Fruit fly (Drosophila melanogaster) whole organism: ENCODE results near the gene CG31102.

Experiments
- CG8478 ChIP-seq: fragments of >200 bp; optimal IDR thresholded peaks from 2 replicates; lab custom pipeline; 2018; ENCODE audit warnings: inconsistent platforms
- Dll ChIP-seq: fragments of >200 bp; optimal IDR thresholded peaks from 2 replicates; lab custom pipeline; 2017
- EcR ChIP-seq, 2 experiments: fragments of >200 bp; optimal IDR thresholded peaks; 2 replicates each; lab custom pipeline; 2017; ENCODE audit warnings: missing biosample characterization in 2 of 2, missing genetic modification characterization in 2 of 2, missing genetic modification reagents in 2 of 2
- pan ChIP-seq: fragments of >200 bp; optimal IDR thresholded peaks from 2 replicates; lab custom pipeline; 2017
- psq ChIP-seq: fragments of >200 bp; optimal IDR thresholded peaks from 2 replicates; lab custom pipeline; 2017
- usp ChIP-seq: fragments of >200 bp; optimal IDR thresholded peaks from 2 replicates; lab custom pipeline; 2017; ENCODE audit warnings: missing biosample characterization, missing genetic modification characterization, mixed read lengths

CG31102 gene

DNA sequence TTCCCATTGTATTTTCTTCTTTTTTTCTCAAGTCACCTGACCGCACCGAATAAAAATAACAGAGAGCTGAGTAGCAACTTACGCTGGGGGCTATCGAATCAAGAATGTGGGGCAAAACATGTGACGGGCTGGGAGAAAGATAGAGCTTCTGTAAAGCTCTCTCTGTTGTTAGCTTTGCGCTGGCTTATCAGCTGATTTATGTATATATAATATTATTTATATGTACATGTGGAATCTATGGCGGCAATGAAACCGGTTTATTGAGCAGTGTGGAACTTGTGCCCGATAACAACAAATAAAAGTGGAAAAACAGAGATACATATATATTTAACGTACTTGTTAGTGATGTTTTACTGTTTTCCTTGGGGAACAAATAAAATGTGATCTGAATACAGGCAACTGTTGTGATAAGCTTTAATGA, 2.5 kb downstream of the CG31102 start, which contains the start of gene CG31098:
Gene CG31098 (minus strand): TSS at position 114 of the 421 bp plus-strand sequence.
- TF ChIP-seq CG8478 (lab: Kevin White, UChicago) (no peak), Dll (lab: Kevin White, UChicago) (no peak), EcR (GFP tag; optimal IDR thresholded peaks at IDR 0.05; lab: Kevin White, UChicago) (no peak), psq (lab: Kevin White, UChicago) (no peak), pan (lab: Kevin White, UChicago) (no peak), usp (GFP tag; lab: Kevin White, UChicago) (no peak)

- no peak for TF ChIP-seq pan (lab: Kevin White, UChicago)
- no peak for TF ChIP-seq EcR (GFP tag; optimal IDR thresholded peaks at IDR 0.05; lab: Kevin White, UChicago)
- TF ChIP-seq CG8478 (lab: Kevin White, UChicago) = no peak
- TF ChIP-seq usp (GFP tag; lab: Kevin White, UChicago) = no peak
- TF ChIP-seq Dll (lab: Kevin White, UChicago) = no peak
- TF ChIP-seq psq (lab: Kevin White, UChicago) = no peak
Observed at dm6 chr3R:25289589-25289988, 5.8 kb downstream of the CG31102 start, which contains the start of gene CG11893. TSS of gene CG11893 (plus strand) at chr3R:25289889.

DNA sequence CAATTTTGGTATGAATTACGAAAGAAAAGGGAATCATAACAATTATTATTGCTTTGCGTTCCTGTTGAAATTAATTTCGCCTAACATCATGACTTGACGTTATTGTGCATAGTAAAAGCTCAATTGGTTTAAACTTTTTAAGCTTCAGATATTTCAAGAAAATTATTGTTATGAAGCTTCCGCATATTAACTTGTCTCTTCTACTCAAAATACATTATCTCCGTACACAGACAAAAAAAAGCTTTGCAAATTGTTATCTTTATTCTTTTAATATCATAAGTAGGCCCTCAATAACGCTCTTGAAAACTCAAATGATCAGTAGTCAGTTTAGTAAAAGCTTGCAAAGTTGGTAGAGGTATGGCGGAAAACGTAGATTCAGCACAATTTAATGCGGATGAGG, 8.3 kb downstream of the CG31102 start, which contains the start of gene CG13658:
Gene CG13658 (plus strand): TSS at position 347 of the 400 bp plus-strand sequence.
- TF ChIP-seq EcR (GFP tag; optimal IDR thresholded peaks at IDR 0.05; lab: Kevin White, UChicago) = no peak
- TF ChIP-seq psq (lab: Kevin White, UChicago) = no peak
- no peak for TF ChIP-seq pan (lab: Kevin White, UChicago)
- TF ChIP-seq usp (GFP tag; lab: Kevin White, UChicago) = no peak
- TF ChIP-seq CG8478 (lab: Kevin White, UChicago) = no peak
- TF ChIP-seq Dll (lab: Kevin White, UChicago) = no peak

DNA sequence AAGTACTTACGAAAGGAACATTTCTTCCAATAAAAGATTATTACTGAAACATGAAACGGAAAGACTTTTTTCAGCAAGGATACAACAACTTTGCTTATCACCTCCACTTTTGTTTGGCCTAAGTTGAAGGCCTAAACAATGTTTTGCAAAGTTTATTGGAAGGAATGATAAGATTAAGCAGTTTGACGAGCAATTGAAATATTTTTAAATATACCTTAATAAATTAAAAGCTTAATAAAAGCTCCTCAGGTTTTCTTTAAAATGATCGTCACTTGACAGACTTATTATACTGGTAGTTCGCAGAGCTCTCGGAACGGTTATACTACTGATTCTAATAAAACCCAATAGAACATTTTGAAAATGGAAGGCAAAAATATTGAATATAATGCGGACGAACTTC, 10.2 kb downstream of the CG31102 start, which contains the start of gene CG31104:
Gene CG31104 (plus strand): TSS at position 301 of the 400 bp plus-strand sequence.
- TF ChIP-seq usp (GFP tag; lab: Kevin White, UChicago) (no peak), psq (lab: Kevin White, UChicago) (no peak), EcR (GFP tag; optimal IDR thresholded peaks at IDR 0.05; lab: Kevin White, UChicago) (no peak), pan (lab: Kevin White, UChicago) (no peak), CG8478 (lab: Kevin White, UChicago) (no peak)

DNA sequence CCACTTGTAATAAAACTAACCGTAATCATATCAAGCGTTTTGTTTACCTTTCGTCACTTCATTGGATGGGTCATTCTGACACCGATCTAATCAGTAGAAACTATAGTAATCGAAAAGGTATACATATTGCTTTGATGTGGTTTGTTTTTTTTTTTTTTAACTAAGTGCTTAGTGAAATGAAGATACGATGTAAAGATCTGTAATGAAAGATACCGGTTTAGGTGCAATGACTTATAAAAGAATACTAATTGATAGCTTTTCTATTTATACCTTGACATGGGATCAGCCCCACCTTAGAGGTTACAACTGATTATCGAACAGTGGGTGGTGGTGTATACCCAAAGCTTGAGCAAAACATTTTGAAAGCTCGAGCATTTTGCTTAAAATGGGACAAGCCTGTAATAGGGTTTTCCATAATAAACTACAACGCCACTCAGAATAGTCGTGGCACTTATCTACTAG, 12.2 kb downstream of the CG31102 start, which contains the start of gene CG31300:
Gene CG31300 (plus strand): TSS at position 412 of the 462 bp plus-strand sequence.
- TF ChIP-seq CG8478 (lab: Kevin White, UChicago) (no peak), EcR (GFP tag; optimal IDR thresholded peaks at IDR 0.05; lab: Kevin White, UChicago) (no peak), usp (GFP tag; lab: Kevin White, UChicago) (no peak), Dll (lab: Kevin White, UChicago) (no peak), pan (lab: Kevin White, UChicago) (no peak), psq (lab: Kevin White, UChicago) (no peak)

dm6 chr3R:25281165-25281564, 14.2 kb downstream of the CG31102 start, which contains the start of gene CG11892:
TSS of gene CG11892 (plus strand) at chr3R:25281548.
- no peak for TF ChIP-seq pan (lab: Kevin White, UChicago)
- no peak for TF ChIP-seq psq (lab: Kevin White, UChicago)
- no peak for TF ChIP-seq usp (GFP tag; lab: Kevin White, UChicago)
- no peak for TF ChIP-seq Dll (lab: Kevin White, UChicago)
- TF ChIP-seq CG8478 (lab: Kevin White, UChicago) = no peak
- no peak for TF ChIP-seq EcR (GFP tag; optimal IDR thresholded peaks at IDR 0.05; lab: Kevin White, UChicago)

dm6 chr3R:25279796-25280350, 15.5 kb downstream of the CG31102 start, which contains the start of gene CG10514:
TSS of gene CG10514 (minus strand) at chr3R:25279846.
- no peak for TF ChIP-seq usp (GFP tag; lab: Kevin White, UChicago)
- no peak for TF ChIP-seq psq (lab: Kevin White, UChicago)
- no peak for TF ChIP-seq pan (lab: Kevin White, UChicago)
- no peak for TF ChIP-seq CG8478 (lab: Kevin White, UChicago)
- TF ChIP-seq Dll (lab: Kevin White, UChicago) = no peak
- TF ChIP-seq EcR (GFP tag; optimal IDR thresholded peaks at IDR 0.05; lab: Kevin White, UChicago) = no peak

DNA sequence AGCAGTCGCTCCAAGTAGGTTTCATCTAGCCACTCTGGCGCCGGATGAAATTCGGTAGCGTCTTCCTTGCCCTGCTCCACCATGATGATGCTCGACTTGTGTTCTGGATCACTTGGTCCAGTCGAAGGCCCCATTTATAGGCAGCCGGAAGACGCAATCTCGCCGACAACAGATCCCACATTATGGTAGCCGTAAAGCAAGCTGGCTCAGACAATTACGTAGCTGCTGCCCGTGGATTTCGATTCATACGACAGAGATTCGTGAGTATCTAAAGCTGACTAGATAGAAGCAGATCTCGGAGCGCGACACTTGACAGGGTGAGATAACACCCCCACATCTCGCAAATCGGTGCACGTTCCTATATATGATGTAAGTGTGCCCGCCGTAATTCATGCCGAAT, 18.3 kb downstream of the CG31102 start, which contains the start of gene CG10513:
Gene CG10513 (minus strand): TSS at position 101 of the 400 bp plus-strand sequence.
- TF ChIP-seq psq (lab: Kevin White, UChicago) (no peak), pan (lab: Kevin White, UChicago) (no peak), Dll (lab: Kevin White, UChicago) (no peak), EcR (GFP tag; optimal IDR thresholded peaks at IDR 0.05; lab: Kevin White, UChicago) (no peak)

dm6 chr3R:25275276-25275675, 20.1 kb downstream of the CG31102 start:
- TF ChIP-seq Dll (lab: Kevin White, UChicago) = no peak
- TF ChIP-seq pan (lab: Kevin White, UChicago) = no peak
- TF ChIP-seq usp (GFP tag; lab: Kevin White, UChicago) = no peak
- no peak for TF ChIP-seq psq (lab: Kevin White, UChicago)
- TF ChIP-seq CG8478 (lab: Kevin White, UChicago) = no peak
- TF ChIP-seq EcR (GFP tag; optimal IDR thresholded peaks at IDR 0.05; lab: Kevin White, UChicago) = no peak

DNA sequence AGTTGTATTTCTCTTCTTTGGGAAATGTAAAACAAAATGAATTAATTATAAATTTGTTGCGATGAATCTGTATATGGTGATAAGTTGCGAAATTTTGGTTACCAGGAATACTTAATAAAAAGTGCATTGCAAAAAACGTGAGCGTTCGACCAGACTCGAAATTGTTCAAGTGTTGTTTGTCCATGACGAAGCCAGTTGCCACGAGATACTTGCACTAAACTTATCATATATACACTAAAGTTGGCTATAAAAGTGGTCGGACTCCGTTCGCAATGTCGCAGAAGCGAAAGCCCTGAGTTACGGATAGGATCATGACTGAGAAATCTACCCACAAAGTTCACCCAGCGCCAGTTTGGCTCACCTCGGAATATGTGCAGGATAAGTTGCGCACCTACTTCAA, 21.9 kb downstream of the CG31102 start, which contains the start of gene CG11878:
Gene CG11878 (plus strand): TSS at position 301 of the 400 bp plus-strand sequence.
- no peak for TF ChIP-seq usp (GFP tag; lab: Kevin White, UChicago)
- TF ChIP-seq CG8478 (lab: Kevin White, UChicago) = no peak
- TF ChIP-seq Dll (lab: Kevin White, UChicago) = no peak
- no peak for TF ChIP-seq pan (lab: Kevin White, UChicago)
- TF ChIP-seq EcR (GFP tag; optimal IDR thresholded peaks at IDR 0.05; lab: Kevin White, UChicago) = no peak
- TF ChIP-seq psq (lab: Kevin White, UChicago) = no peak

DNA sequence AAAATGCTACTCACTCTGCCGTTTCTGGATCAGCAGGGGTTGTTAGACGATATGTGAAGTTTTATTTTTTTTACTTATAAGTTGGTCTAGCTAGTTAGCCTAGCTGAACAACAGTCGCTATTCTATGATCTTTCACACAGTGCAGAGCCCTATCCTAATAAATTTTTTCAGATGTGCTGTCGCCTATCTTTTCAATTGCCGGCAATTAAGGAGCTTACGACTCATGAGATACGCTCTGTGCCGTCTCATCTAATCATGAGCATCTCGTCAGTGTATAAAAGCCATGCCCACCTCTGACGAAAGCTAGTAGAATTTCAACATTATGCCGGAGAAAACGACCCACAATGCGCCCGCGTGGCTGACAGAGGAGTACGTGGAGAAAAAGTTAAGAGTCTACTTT, 25.5 kb downstream of the CG31102 start, which contains the start of the genes CG11889 and CG11891:
Gene CG11889 (plus strand): TSS at position 301 of the 400 bp plus-strand sequence.
Gene CG11891 (plus strand): TSS at position 301 of the 400 bp plus-strand sequence.
- no peak for TF ChIP-seq Dll (lab: Kevin White, UChicago)
- TF ChIP-seq pan (lab: Kevin White, UChicago) = no peak
- no peak for TF ChIP-seq EcR (GFP tag; optimal IDR thresholded peaks at IDR 0.05; lab: Kevin White, UChicago)
- TF ChIP-seq CG8478 (lab: Kevin White, UChicago) = no peak
- TF ChIP-seq usp (GFP tag; lab: Kevin White, UChicago) = no peak
- no peak for TF ChIP-seq psq (lab: Kevin White, UChicago)
